Worm (Caenorhabditis elegans) whole organism, L3 larva: ENCODE data around the gene F09E5.16.

Experiments used
- nhr-23 ChIP-seq: fragments of 150-350 bp; optimal IDR thresholded peaks from 2 replicates; lab custom pipeline; 2014; ENCODE audit warnings: missing biosample characterization, missing genetic modification reagents, missing genetic modification characterization
- nhr-76 ChIP-seq: fragments of 150-350 bp; sonication (generic microtip); optimal IDR thresholded peaks from 5 replicates; lab custom pipeline; 2014; ENCODE audit warnings: missing biosample characterization, missing genetic modification characterization
- unc-62 ChIP-seq: fragments of 150-350 bp; sonication (generic microtip); optimal IDR thresholded peaks from 4 replicates; lab custom pipeline; 2014; ENCODE audit warnings: missing biosample characterization, missing genetic modification reagents, missing genetic modification characterization

DNA sequence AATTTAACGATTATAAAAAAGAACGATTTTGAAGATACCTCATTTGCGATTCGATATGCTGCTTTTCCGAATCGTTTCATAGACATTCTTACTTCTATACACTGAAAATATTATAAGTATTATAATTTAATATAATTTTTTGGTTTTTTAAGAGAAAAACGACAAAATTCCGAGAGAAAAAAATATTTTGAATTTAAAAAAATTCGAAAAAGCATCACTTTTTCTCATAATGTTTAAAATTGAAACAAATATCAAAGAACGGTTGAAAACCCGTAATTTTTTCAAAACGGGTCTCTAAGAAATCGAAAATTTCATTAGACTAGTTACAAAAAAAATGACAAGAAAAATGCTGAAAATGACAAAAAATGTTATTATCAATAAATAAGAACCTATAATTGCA lies 30.0 kb upstream of the F09E5.16 start, which contains the start of gene pink-1:
- TF ChIP-seq nhr-23 (tag; lab: Kevin White, UChicago) (no peak), nhr-76 (tag; lab: Kevin White, UChicago) (no peak), unc-62 (GFP tag; lab: Kevin White, UChicago) (no peak)
